Fruit fly (Drosophila melanogaster): ENCODE data around the gene CG13679.

dm6 chr3L:8202317-8202842, at the start of gene CG13679, which contains the start of gene CG7366:
- TF ChIP-seq CTCF (optimal IDR thresholded peaks at IDR 0.05) (no peak), CG8478 (optimal IDR thresholded peaks at IDR 0.05) (no peak)
